Fruit fly (Drosophila melanogaster): ENCODE measurements around the gene Dpck.
A peak's percentile ranks its signal among the peaks of the same experiment; 100 is the strongest.

Dpck gene

DNA sequence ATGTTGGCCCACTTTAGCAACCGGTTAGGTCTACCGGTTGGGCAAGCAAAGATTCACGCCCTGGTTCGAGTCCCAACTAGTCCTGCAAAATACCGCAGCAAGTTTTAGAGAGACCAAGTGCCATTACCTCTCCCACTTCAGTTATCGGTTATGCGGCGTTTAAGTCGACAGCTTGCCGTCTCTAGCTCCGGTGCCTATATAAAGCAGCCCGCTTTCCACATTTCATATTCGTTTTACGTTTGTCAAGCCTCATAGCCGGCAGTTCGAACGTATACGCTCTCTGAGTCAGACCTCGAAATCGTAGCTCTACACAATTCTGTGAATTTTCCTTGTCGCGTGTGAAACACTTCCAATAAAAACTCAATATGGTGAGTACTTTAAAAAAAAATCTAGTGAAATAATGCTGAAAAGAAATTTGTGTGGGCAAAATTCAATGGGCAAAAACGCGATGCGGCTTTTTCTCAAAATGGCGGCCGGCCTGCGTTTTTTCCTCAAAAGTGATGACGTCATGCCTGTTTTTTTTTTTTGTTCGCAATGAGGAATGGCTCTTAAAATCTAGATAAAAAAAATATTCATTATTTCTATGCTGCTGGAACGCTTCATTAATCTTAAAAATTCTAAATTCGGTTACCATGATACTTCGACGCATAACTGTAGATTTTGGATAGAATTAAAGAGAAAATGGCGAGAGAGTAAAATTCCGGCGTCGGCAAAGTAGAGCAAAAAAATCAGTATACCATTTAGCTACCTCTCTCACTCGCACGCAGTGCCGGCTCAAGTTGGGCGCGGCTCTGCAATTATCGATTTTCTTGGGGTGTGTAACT is 4.6 kb downstream of the Dpck start, which contains the start of gene alphaTub84B (continued):
- TF ChIP-seq nom (GFP tag; optimal IDR thresholded peaks at IDR 0.05), result peak; percentile 89
- peak; percentile 61 for TF ChIP-seq CG4328 (GFP tag; optimal IDR thresholded peaks at IDR 0.05)
- peak; percentile 58 for TF ChIP-seq luna (GFP tag; optimal IDR thresholded peaks at IDR 0.05)
- peak; percentile 88 for TF ChIP-seq kni (GFP tag; optimal IDR thresholded peaks at IDR 0.05)
- peak; percentile 45 for TF ChIP-seq grau (tag; optimal IDR thresholded peaks at IDR 0.05)
- no peak for TF ChIP-seq sna (GFP tag; IDR thresholded peaks at IDR 0.05; ENCODE audit: partially characterized antibody)
- peak; percentile 72 for TF ChIP-seq ac (GFP tag; optimal IDR thresholded peaks at IDR 0.05)
- peak; percentile 95 for TF ChIP-seq MESR4 (GFP tag; optimal IDR thresholded peaks at IDR 0.05)
- peak; percentile 34 to 41 for TF ChIP-seq chif (GFP tag; optimal IDR thresholded peaks at IDR 0.05)
- TF ChIP-seq Oli (tag; optimal IDR thresholded peaks at IDR 0.05), result peak; percentile 20
- no peak for TF ChIP-seq H15 (GFP tag; IDR thresholded peaks at IDR 0.05)
- peak; percentile 42; the same call in 1 of the 2 replicates for TF ChIP-seq CG4360 (GFP tag; IDR thresholded peaks at IDR 0.05)
- TF ChIP-seq Sin3A (optimal IDR thresholded peaks at IDR 0.05), result peak; percentile 24
- TF ChIP-seq chn (GFP tag; optimal IDR thresholded peaks at IDR 0.05), result peak; percentile 48
- peak; percentile 14 for TF ChIP-seq da (GFP tag; optimal IDR thresholded peaks at IDR 0.05)
- peak; percentile 64; the same call in 1 of the 2 replicates for TF ChIP-seq stc (GFP tag; IDR thresholded peaks at IDR 0.05)
- peak; percentile 43 for TF ChIP-seq unpg (GFP tag; optimal IDR thresholded peaks at IDR 0.05)
- no peak for TF ChIP-seq CG4617 (GFP tag; optimal IDR thresholded peaks at IDR 0.05; ENCODE audit: borderline replicate concordance)
- peak; percentile 54 for TF ChIP-seq dm (GFP tag; optimal IDR thresholded peaks at IDR 0.05)
- peak; percentile 35 for TF ChIP-seq slou (GFP tag; optimal IDR thresholded peaks at IDR 0.05)
- TF ChIP-seq abd-A (tag; optimal IDR thresholded peaks at IDR 0.05), result peak; percentile 9
- TF ChIP-seq cato (GFP tag; optimal IDR thresholded peaks at IDR 0.05; ENCODE audit: borderline replicate concordance), result no peak
- peak; percentile 76 for TF ChIP-seq p53 (GFP tag; optimal IDR thresholded peaks at IDR 0.05)
- peak; percentile 62 for TF ChIP-seq grn (GFP tag; optimal IDR thresholded peaks at IDR 0.05)
- peak; percentile 84 for TF ChIP-seq NFAT (GFP tag; IDR thresholded peaks at IDR 0.05)
- TF ChIP-seq otp (GFP tag; IDR thresholded peaks at IDR 0.05), result peak; percentile 75; the same call in 2 of the 3 replicates
- TF ChIP-seq CG18619 (GFP tag; optimal IDR thresholded peaks at IDR 0.05), result peak; percentile 53
- TF ChIP-seq Neu2 (GFP tag; optimal IDR thresholded peaks at IDR 0.05; ENCODE audit: borderline replicate concordance), result peak; percentile 51
- peak; percentile 62 for TF ChIP-seq CG3847 (GFP tag; IDR thresholded peaks at IDR 0.05)
- no peak for TF ChIP-seq h (optimal IDR thresholded peaks at IDR 0.05)
- TF ChIP-seq CG12391 (tag; optimal IDR thresholded peaks at IDR 0.05), result peak; percentile 47
- peak; percentile 47 for TF ChIP-seq CG6813 (GFP tag; optimal IDR thresholded peaks at IDR 0.05)
- peak; percentile 48 for TF ChIP-seq CG17568 (GFP tag; optimal IDR thresholded peaks at IDR 0.05)
- no peak; the same call in 1 of the 2 replicates for TF ChIP-seq CG17612 (GFP tag; IDR thresholded peaks at IDR 0.05)
- no peak; the same call in 1 of the 2 replicates for TF ChIP-seq CG1024 (GFP tag; IDR thresholded peaks at IDR 0.05)
- TF ChIP-seq Dll (GFP tag; IDR thresholded peaks at IDR 0.05; ENCODE audit: partially characterized antibody), result no peak
- TF ChIP-seq pum (GFP tag; optimal IDR thresholded peaks at IDR 0.05), result peak; percentile 9
- TF ChIP-seq C15 (GFP tag; IDR thresholded peaks at IDR 0.05), result peak; percentile 28; the same call in 1 of the 3 replicates
- TF ChIP-seq trem (tag; optimal IDR thresholded peaks at IDR 0.05), result peak; percentile 64
- TF ChIP-seq disco-r (GFP tag; optimal IDR thresholded peaks at IDR 0.05), result peak; percentile 55
- peak; percentile 33 for TF ChIP-seq CG4424 (GFP tag; optimal IDR thresholded peaks at IDR 0.05)
- peak; percentile 10 for TF ChIP-seq CG18764 (GFP tag; optimal IDR thresholded peaks at IDR 0.05)
- TF ChIP-seq CG11504 (tag; optimal IDR thresholded peaks at IDR 0.05), result peak; percentile 48
- peak; percentile 96 for TF ChIP-seq chm (GFP tag; IDR thresholded peaks at IDR 0.05)
- peak; percentile 78 for TF ChIP-seq zfh1 (GFP tag; IDR thresholded peaks at IDR 0.05)
- peak; percentile 44 for TF ChIP-seq sug (tag; optimal IDR thresholded peaks at IDR 0.05)
- peak; percentile 28; the same call in 2 of the 3 replicates for TF ChIP-seq row (GFP tag; IDR thresholded peaks at IDR 0.05)
- TF ChIP-seq Usf (GFP tag; optimal IDR thresholded peaks at IDR 0.05), result no peak
- TF ChIP-seq CG12104 (GFP tag; optimal IDR thresholded peaks at IDR 0.05), result no peak

All from whole organism, embryonic.